Worm (Caenorhabditis elegans) whole organism, young adult: Measurements from ENCODE around the gene srt-39.

ENCODE experiments used
- B0261.1 ChIP-seq: sonication (generic microtip); optimal IDR thresholded peaks from 2 replicates; lab custom pipeline; 2016; ENCODE audit warnings: mild to moderate bottlenecking, missing genetic modification characterization, moderate library complexity, missing compliant biosample characterization
- B0336.3 ChIP-seq: fragments of 200-800 bp; sonication (Bioruptor generic); IDR thresholded peaks from 2 replicates; pipeline ENCODE4 v1.3.6; 2022; ENCODE audit warnings: missing genetic modification characterization, missing compliant biosample characterization
- C17E4.6 ChIP-seq: fragments of 200-800 bp; sonication (Bioruptor generic); IDR thresholded peaks from 2 replicates; pipeline ENCODE4 v1.3.6; 2022; ENCODE audit warnings: missing genetic modification reagents, missing genetic modification characterization, missing compliant biosample characterization
- D2030.7 ChIP-seq: fragments of 200-800 bp; sonication (Bioruptor generic); IDR thresholded peaks from 2 replicates; pipeline ENCODE4 v1.3.6; 2022; ENCODE audit warnings: missing genetic modification reagents, missing genetic modification characterization, missing compliant biosample characterization
- F37B4.10 ChIP-seq: fragments of 200-800 bp; sonication (Bioruptor generic); IDR thresholded peaks from 2 replicates; pipeline ENCODE4 v1.3.6; 2022; ENCODE audit warnings: missing genetic modification characterization, missing compliant biosample characterization
- F57C9.4 ChIP-seq: sonication (generic microtip); optimal IDR thresholded peaks from 2 replicates; lab custom pipeline; 2017; ENCODE audit warnings: mild to moderate bottlenecking, missing genetic modification characterization, missing compliant biosample characterization
- T07F8.4 ChIP-seq: sonication (generic microtip); optimal IDR thresholded peaks from 2 replicates; lab custom pipeline; 2016; ENCODE audit warnings: mild to moderate bottlenecking, missing genetic modification characterization, moderate library complexity, missing compliant biosample characterization
- T26A5.8 ChIP-seq: sonication (generic microtip); optimal IDR thresholded peaks from 2 replicates; lab custom pipeline; 2016; ENCODE audit warnings: missing genetic modification characterization, missing compliant biosample characterization
- akir-1 ChIP-seq: fragments of 200-800 bp; sonication (Bioruptor generic); optimal IDR thresholded peaks from 2 replicates; lab custom pipeline; 2018; ENCODE audit warnings: mild to moderate bottlenecking, missing genetic modification characterization, moderate library complexity, missing compliant biosample characterization
- ama-1 ChIP-seq, 3 experiments: fragments of 150-350 bp in 1 of 3; sonication (generic microtip) in 2 of 3; optimal IDR thresholded peaks; 2 replicates each; lab custom pipeline; 2014 to 2018; ENCODE audit warnings: missing biosample characterization in 2 of 3, missing genetic modification characterization in 2 of 3, missing genetic modification reagents in 2 of 3
- bed-1 ChIP-seq: fragments of 200-800 bp; sonication (Bioruptor generic); IDR thresholded peaks from 2 replicates; pipeline ENCODE4 v1.3.6; 2022; ENCODE audit warnings: missing genetic modification reagents, missing genetic modification characterization, missing compliant biosample characterization
- ccch-3 ChIP-seq: fragments of 200-800 bp; sonication (Bioruptor generic); optimal IDR thresholded peaks from 2 replicates; lab custom pipeline; 2018; ENCODE audit warnings: mild to moderate bottlenecking, missing genetic modification characterization, missing compliant biosample characterization
- cebp-2 ChIP-seq: fragments of 200-800 bp; sonication (Bioruptor generic); IDR thresholded peaks from 2 replicates; pipeline ENCODE4 v1.3.6; 2022; ENCODE audit warnings: missing genetic modification characterization, missing compliant biosample characterization
- ceh-100 ChIP-seq: fragments of 200-800 bp; sonication (Bioruptor generic); IDR thresholded peaks from 2 replicates; pipeline ENCODE4 v1.3.6; 2022; ENCODE audit warnings: missing genetic modification reagents, missing genetic modification characterization, missing compliant biosample characterization
- ceh-40 ChIP-seq: fragments of 200-800 bp; sonication (Bioruptor generic); IDR thresholded peaks from 2 replicates; pipeline ENCODE4 v1.3.6; 2022; ENCODE audit warnings: missing genetic modification characterization, missing compliant biosample characterization
- ceh-91 ChIP-seq: fragments of 200-800 bp; sonication (Bioruptor generic); IDR thresholded peaks from 2 replicates; pipeline ENCODE4 v1.3.6; 2022; ENCODE audit warnings: missing genetic modification reagents, missing genetic modification characterization, missing compliant biosample characterization
- die-1 ChIP-seq: sonication (generic microtip); optimal IDR thresholded peaks from 2 replicates; lab custom pipeline; 2016; ENCODE audit warnings: missing genotype, mild to moderate bottlenecking, missing genetic modification characterization, missing compliant biosample characterization
- efl-1 ChIP-seq: fragments of 150-350 bp; optimal IDR thresholded peaks from 2 replicates; lab custom pipeline; 2014; ENCODE audit warnings: missing biosample characterization, missing genetic modification reagents, missing genetic modification characterization
- egrh-3 ChIP-seq: fragments of 200-800 bp; sonication (Bioruptor generic); IDR thresholded peaks from 2 replicates; pipeline ENCODE4 v1.3.6; 2022; ENCODE audit warnings: missing genetic modification reagents, missing genetic modification characterization, missing compliant biosample characterization
- ekl-4 ChIP-seq: fragments of 200-800 bp; sonication (Bioruptor generic); IDR thresholded peaks from 2 replicates; pipeline ENCODE4 v1.3.6; 2022; ENCODE audit warnings: missing genetic modification reagents, missing genetic modification characterization, missing compliant biosample characterization
- hlh-12 ChIP-seq: sonication (generic microtip); optimal IDR thresholded peaks from 2 replicates; lab custom pipeline; 2016; ENCODE audit warnings: missing genetic modification characterization, missing compliant biosample characterization
- hlh-26 ChIP-seq: fragments of 200-800 bp; sonication (Bioruptor generic); conservative IDR thresholded peaks from 2 replicates; pipeline ENCODE4 v1.3.6; 2022; ENCODE audit warnings: missing genetic modification reagents, missing genetic modification characterization, missing compliant biosample characterization
- hmg-20 ChIP-seq: fragments of 200-800 bp; sonication (Bioruptor generic); IDR thresholded peaks from 2 replicates; pipeline ENCODE4 v1.3.6; 2022; ENCODE audit warnings: missing genetic modification reagents, missing genetic modification characterization, missing compliant biosample characterization
- hrde-1 ChIP-seq: sonication (generic microtip); optimal IDR thresholded peaks from 2 replicates; lab custom pipeline; 2016; ENCODE audit warnings: missing genetic modification characterization, mild to moderate bottlenecking, missing compliant biosample characterization, moderate library complexity, missing genotype, missing genetic modification reagents, borderline replicate concordance
- hsf-1 ChIP-seq: fragments of 200-800 bp; sonication (Bioruptor generic); IDR thresholded peaks from 2 replicates; pipeline ENCODE4 v1.3.6; 2022; ENCODE audit warnings: missing genetic modification reagents, missing genetic modification characterization, missing compliant biosample characterization
- let-607 ChIP-seq, 2 experiments: fragments of 200-800 bp in 1 of 2; sonication (Bioruptor generic) in 1 of 2; sonication (generic microtip) in 1 of 2; optimal IDR thresholded peaks; 2 replicates each; lab custom pipeline; 2016 to 2018; ENCODE audit warnings: mild to moderate bottlenecking in 2 of 2, missing compliant biosample characterization in 2 of 2, missing genetic modification characterization in 2 of 2, moderate library complexity in 2 of 2, missing genotype in 1 of 2
- lin-26 ChIP-seq: fragments of 200-800 bp; sonication (Bioruptor generic); IDR thresholded peaks from 2 replicates; pipeline ENCODE4 v1.3.6; 2022; ENCODE audit warnings: missing genetic modification reagents, missing genetic modification characterization, missing compliant biosample characterization
- lin-54 ChIP-seq: fragments of 200-800 bp; sonication (Bioruptor generic); optimal IDR thresholded peaks from 2 replicates; lab custom pipeline; 2018; ENCODE audit warnings: mild to moderate bottlenecking, missing genetic modification characterization, missing compliant biosample characterization
- lsl-1 ChIP-seq: fragments of 200-800 bp; sonication (Bioruptor generic); optimal IDR thresholded peaks from 2 replicates; lab custom pipeline; 2018; ENCODE audit warnings: mild to moderate bottlenecking, missing genetic modification characterization, moderate library complexity, missing compliant biosample characterization
- lsy-27 ChIP-seq: sonication (generic microtip); optimal IDR thresholded peaks from 2 replicates; lab custom pipeline; 2017; ENCODE audit warnings: missing genetic modification characterization, mild to moderate bottlenecking, missing compliant biosample characterization, antibody characterized with exemption, missing genotype, borderline replicate concordance; ENCODE audit not compliant: insufficient read depth
- madf-3 ChIP-seq: fragments of 200-800 bp; sonication (Bioruptor generic); IDR thresholded peaks from 2 replicates; pipeline ENCODE4 v1.3.6; 2022; ENCODE audit warnings: missing genetic modification reagents, missing genetic modification characterization, missing compliant biosample characterization
- madf-6 ChIP-seq: fragments of 200-800 bp; sonication (Bioruptor generic); IDR thresholded peaks from 2 replicates; pipeline ENCODE4 v1.3.6; 2022; ENCODE audit warnings: missing genetic modification reagents, missing genetic modification characterization, missing compliant biosample characterization
- mel-28 ChIP-seq: sonication (generic microtip); optimal IDR thresholded peaks from 2 replicates; lab custom pipeline; 2016; ENCODE audit warnings: borderline replicate concordance, mild to moderate bottlenecking, missing genetic modification characterization, missing compliant biosample characterization
- mes-4 ChIP-seq: sonication (generic microtip); optimal IDR thresholded peaks from 2 replicates; lab custom pipeline; 2016; ENCODE audit warnings: missing genotype, missing genetic modification characterization, missing compliant biosample characterization
- nhr-120 ChIP-seq: fragments of 200-800 bp; sonication (Bioruptor generic); IDR thresholded peaks from 2 replicates; pipeline ENCODE4 v1.3.6; 2022; ENCODE audit warnings: missing genetic modification characterization, missing compliant biosample characterization
- nhr-90 ChIP-seq: sonication (generic microtip); optimal IDR thresholded peaks from 2 replicates; lab custom pipeline; 2016; ENCODE audit warnings: missing genotype, mild to moderate bottlenecking, missing genetic modification characterization, missing compliant biosample characterization
- pha-4 ChIP-seq: fragments of 150-350 bp; sonication (generic microtip); optimal IDR thresholded peaks from 2 replicates; lab custom pipeline; 2014; ENCODE audit warnings: missing biosample characterization, missing genetic modification reagents, missing genetic modification characterization
- rec-8 ChIP-seq, 2 experiments: sonication (generic microtip); optimal IDR thresholded peaks; 2 replicates each; lab custom pipeline; 2016; ENCODE audit warnings: mild to moderate bottlenecking in 2 of 2, missing genetic modification characterization in 2 of 2, missing genetic modification reagents in 2 of 2, missing genotype in 2 of 2, missing biosample characterization in 1 of 2, missing compliant biosample characterization in 1 of 2, moderate library complexity in 1 of 2
- rpc-1 ChIP-seq, 2 experiments: fragments of 150-350 bp in 1 of 2; sonication (generic microtip) in 1 of 2; optimal IDR thresholded peaks; 2 replicates each; lab custom pipeline; 2014 to 2018; ENCODE audit warnings: missing biosample characterization in 1 of 2, missing genetic modification characterization in 1 of 2, missing genetic modification reagents in 1 of 2, missing genotype in 1 of 2
- snpc-3.4 ChIP-seq: sonication (generic microtip); optimal IDR thresholded peaks from 2 replicates; lab custom pipeline; 2017; ENCODE audit warnings: missing genetic modification characterization, mild to moderate bottlenecking, missing compliant biosample characterization, antibody characterized with exemption, moderate library complexity, missing genotype, missing genetic modification reagents
- somi-1 ChIP-seq: fragments of 200-800 bp; sonication (Bioruptor generic); optimal IDR thresholded peaks from 2 replicates; lab custom pipeline; 2018; ENCODE audit warnings: mild to moderate bottlenecking, missing genetic modification characterization, missing compliant biosample characterization
- tbp1 ChIP-seq: fragments of 200-800 bp; sonication (Bioruptor generic); optimal IDR thresholded peaks from 2 replicates; lab custom pipeline; 2018; ENCODE audit warnings: mild to moderate bottlenecking, missing genetic modification characterization, missing compliant biosample characterization
- tbx-9 ChIP-seq: sonication (generic microtip); optimal IDR thresholded peaks from 2 replicates; lab custom pipeline; 2016; ENCODE audit warnings: borderline replicate concordance, missing genetic modification characterization, inconsistent platforms, missing compliant biosample characterization
- unc-130 ChIP-seq: sonication (generic microtip); optimal IDR thresholded peaks from 2 replicates; lab custom pipeline; 2016; ENCODE audit warnings: missing genetic modification reagents, missing genetic modification characterization, missing compliant biosample characterization
- ztf-22 ChIP-seq: fragments of 200-800 bp; sonication (Bioruptor generic); optimal IDR thresholded peaks from 2 replicates; lab custom pipeline; 2018; ENCODE audit warnings: mild to moderate bottlenecking, missing genetic modification characterization, moderate library complexity, missing compliant biosample characterization
- ztf-26 ChIP-seq: sonication (generic microtip); optimal IDR thresholded peaks from 2 replicates; lab custom pipeline; 2017; ENCODE audit warnings: missing genetic modification characterization, missing compliant biosample characterization
- ztf-28 ChIP-seq: fragments of 200-800 bp; sonication (Bioruptor generic); IDR thresholded peaks from 2 replicates; pipeline ENCODE4 v1.3.6; 2022; ENCODE audit warnings: missing genetic modification reagents, missing genetic modification characterization, missing compliant biosample characterization

The srt-39 gene

ce11 chrV:12497725-12498263 is 13.1 kb downstream of the srt-39 start, which contains the start of the genes W04D2.4 and rbm-25 (continued):
- TF ChIP-seq unc-130 (GFP tag; lab: Kevin White, UChicago) (no peak), rec-8 (tag; optimal IDR thresholded peaks at IDR 0.05; lab: Kevin White, UChicago) (no peak), ceh-100 (GFP tag; lab: Robert Waterston, UW) (no peak), hsf-1 (GFP tag; lab: Robert Waterston, UW) (no peak), T26A5.8 (tag; lab: Kevin White, UChicago) (no peak), hlh-12 (tag; lab: Kevin White, UChicago) (no peak), B0261.1 (tag; lab: Kevin White, UChicago) (no peak), akir-1 (GFP tag; lab: Kevin White, UChicago) (peak; percentile 2), die-1 (no peak), hrde-1 (no peak), lin-54 (peak; percentile 38), tbx-9 (tag; lab: Kevin White, UChicago) (no peak), egrh-3 (GFP tag; lab: Robert Waterston, UW) (no peak), ccch-3 (GFP tag; lab: Kevin White, UChicago) (no peak), nhr-120 (GFP tag; lab: Robert Waterston, UW) (no peak), pha-4 (tag; lab: Kevin White, UChicago) (no peak), somi-1 (GFP tag; lab: Kevin White, UChicago) (no peak), let-607 (tag; optimal IDR thresholded peaks at IDR 0.05; lab: Kevin White, UChicago) (peak in 1 of 2 experiments; percentile 9), ztf-22 (no peak), tbp1 (GFP tag; lab: Kevin White, UChicago) (peak; percentile 24), D2030.7 (GFP tag; lab: Robert Waterston, UW) (no peak), bed-1 (GFP tag; lab: Robert Waterston, UW) (no peak), lsy-27 (tag; lab: Kevin White, UChicago) (no peak), ceh-40 (GFP tag; lab: Robert Waterston, UW) (no peak), C17E4.6 (GFP tag; lab: Robert Waterston, UW) (no peak), F57C9.4 (tag; lab: Kevin White, UChicago) (no peak), rpc-1 (optimal IDR thresholded peaks at IDR 0.05; lab: Kevin White, UChicago) (no peak), rpc-1 (tag; optimal IDR thresholded peaks at IDR 0.05; lab: Kevin White, UChicago) (no peak), F37B4.10 (GFP tag; lab: Robert Waterston, UW) (no peak), efl-1 (no peak), nhr-90 (tag; lab: Kevin White, UChicago) (no peak), madf-3 (no peak), mel-28 (tag; lab: Kevin White, UChicago) (no peak), hlh-26 (GFP tag; lab: Robert Waterston, UW) (no peak), ztf-28 (GFP tag; lab: Robert Waterston, UW) (no peak), cebp-2 (GFP tag; lab: Robert Waterston, UW) (no peak), ekl-4 (GFP tag; lab: Robert Waterston, UW) (no peak), snpc-3.4 (tag; lab: Kevin White, UChicago) (no peak), ama-1 (optimal IDR thresholded peaks at IDR 0.05; lab: Kevin White, UChicago) (no peak), ama-1 (GFP tag; optimal IDR thresholded peaks at IDR 0.05; lab: Kevin White, UChicago) (no peak), ceh-91 (GFP tag; lab: Robert Waterston, UW) (no peak), lsl-1 (peak; percentile 1), T07F8.4 (tag; lab: Kevin White, UChicago) (no peak), hmg-20 (no peak), B0336.3 (GFP tag; lab: Robert Waterston, UW) (no peak; the same call in 1 of the 2 replicates), lin-26 (GFP tag; lab: Robert Waterston, UW) (no peak), madf-6 (GFP tag; lab: Robert Waterston, UW) (no peak; the same call in 1 of the 2 replicates), ztf-26 (tag; lab: Kevin White, UChicago) (no peak), mes-4 (tag; lab: Kevin White, UChicago) (no peak)
